Fruit fly (Drosophila melanogaster) whole organism, embryonic: ENCODE measurements around the gene kat-60L1.

Source experiments
- ATbp ChIP-seq: fragments of 200-800 bp; sonication (Bioruptor generic); optimal IDR thresholded peaks from 2 replicates; lab custom pipeline; 2017; ENCODE audit warnings: missing biosample characterization, mild to moderate bottlenecking, missing genetic modification characterization, missing genetic modification reagents
- Atf-2 ChIP-seq: fragments of 200-800 bp; sonication (Bioruptor generic); optimal IDR thresholded peaks from 2 replicates; lab custom pipeline; 2016; ENCODE audit warnings: missing biosample characterization, missing genetic modification characterization
- CG12155 ChIP-seq: fragments of 200-800 bp; sonication (Bioruptor generic); optimal IDR thresholded peaks from 3 replicates; lab custom pipeline; 2016; ENCODE audit warnings: missing biosample characterization, missing genetic modification characterization
- CG1233 ChIP-seq: fragments of 200-800 bp; sonication (Bioruptor generic); optimal IDR thresholded peaks from 4 replicates; lab custom pipeline; 2018; ENCODE audit warnings: missing biosample characterization, mild to moderate bottlenecking, missing genetic modification characterization
- CG12769 ChIP-seq: fragments of 200-800 bp; sonication (Bioruptor generic); optimal IDR thresholded peaks from 2 replicates; lab custom pipeline; 2019; ENCODE audit warnings: missing biosample characterization, mild to moderate bottlenecking, missing genetic modification characterization, moderate library complexity
- CG13296 ChIP-seq: fragments of 200-800 bp; sonication (Bioruptor generic); optimal IDR thresholded peaks from 3 replicates; lab custom pipeline; 2018; ENCODE audit warnings: missing biosample characterization, mild to moderate bottlenecking, missing genetic modification characterization
- CG16779 ChIP-seq: fragments of 200-800 bp; sonication (Bioruptor generic); IDR thresholded peaks from 2 replicates; pipeline ENCODE4 v1.3.6; 2022; ENCODE audit warnings: missing biosample characterization, missing genetic modification characterization
- CG17359 ChIP-seq: fragments of 200-800 bp; sonication (Bioruptor generic); optimal IDR thresholded peaks from 3 replicates; lab custom pipeline; 2018; ENCODE audit warnings: missing biosample characterization, mild to moderate bottlenecking, missing genetic modification characterization, moderate library complexity
- CG17612 ChIP-seq: fragments of 200-800 bp; sonication (Bioruptor generic); IDR thresholded peaks from 2 replicates; pipeline ENCODE4 v1.3.6; 2022; ENCODE audit warnings: missing biosample characterization, missing genetic modification characterization
- CG17802 ChIP-seq: fragments of 200-800 bp; sonication (Bioruptor generic); optimal IDR thresholded peaks from 2 replicates; lab custom pipeline; 2018; ENCODE audit warnings: missing biosample characterization, mild to moderate bottlenecking, missing genetic modification characterization, moderate library complexity
- CG2116 ChIP-seq: fragments of 200-800 bp; sonication (Bioruptor generic); optimal IDR thresholded peaks from 3 replicates; lab custom pipeline; 2018; ENCODE audit warnings: missing biosample characterization, mild to moderate bottlenecking, missing genetic modification characterization
- CG2129 ChIP-seq: fragments of 200-800 bp; sonication (Bioruptor generic); IDR thresholded peaks from 2 replicates; pipeline ENCODE4 v1.3.6; 2022; ENCODE audit warnings: missing biosample characterization, missing genetic modification characterization; ENCODE audit not compliant: partially characterized antibody
- CG2199 ChIP-seq: fragments of 200-800 bp; sonication (Bioruptor generic); IDR thresholded peaks from 3 replicates; pipeline ENCODE4 v1.3.6; 2022; ENCODE audit warnings: missing biosample characterization, missing genetic modification characterization
- CG2889 ChIP-seq: fragments of 200-800 bp; sonication (Bioruptor generic); IDR thresholded peaks from 3 replicates; pipeline ENCODE4 v1.3.6; 2022; ENCODE audit warnings: missing biosample characterization, missing genetic modification characterization
- CG34376 ChIP-seq: fragments of 200-800 bp; sonication (Bioruptor generic); optimal IDR thresholded peaks from 2 replicates; lab custom pipeline; 2018; ENCODE audit warnings: missing biosample characterization, mild to moderate bottlenecking, missing genetic modification characterization
- CG3995 ChIP-seq: fragments of 200-800 bp; sonication (Bioruptor generic); optimal IDR thresholded peaks from 3 replicates; lab custom pipeline; 2016; ENCODE audit warnings: missing biosample characterization, missing genetic modification characterization
- CG4282 ChIP-seq: fragments of 200-800 bp; sonication (Bioruptor generic); optimal IDR thresholded peaks from 2 replicates; lab custom pipeline; 2016; ENCODE audit warnings: missing biosample characterization, missing genetic modification characterization
- CG43689 ChIP-seq: fragments of 200-800 bp; sonication (Bioruptor generic); IDR thresholded peaks from 2 replicates; pipeline ENCODE4 v1.3.6; 2022; ENCODE audit warnings: missing biosample characterization, missing genetic modification characterization
- CG4424 ChIP-seq: fragments of 200-800 bp; sonication (Bioruptor generic); optimal IDR thresholded peaks from 3 replicates; lab custom pipeline; 2016; ENCODE audit warnings: missing biosample characterization, missing genetic modification characterization
- CG5953 ChIP-seq: fragments of 200-800 bp; sonication (Bioruptor generic); IDR thresholded peaks from 2 replicates; pipeline ENCODE4 v1.3.6; 2022; ENCODE audit warnings: missing biosample characterization, missing genetic modification characterization
- CG6765 ChIP-seq: fragments of 200-800 bp; sonication (Bioruptor generic); optimal IDR thresholded peaks from 3 replicates; lab custom pipeline; 2017; ENCODE audit warnings: missing biosample characterization, mild to moderate bottlenecking, missing genetic modification characterization
- CG6813 ChIP-seq: fragments of 200-800 bp; sonication (Bioruptor generic); optimal IDR thresholded peaks from 2 replicates; lab custom pipeline; 2017; ENCODE audit warnings: missing biosample characterization, missing genetic modification characterization, mild to moderate bottlenecking, moderate library complexity, missing genetic modification reagents
- CG7271 ChIP-seq: fragments of 200-800 bp; sonication (Bioruptor generic); optimal IDR thresholded peaks from 2 replicates; lab custom pipeline; 2018; ENCODE audit warnings: missing biosample characterization, mild to moderate bottlenecking, missing genetic modification characterization, moderate library complexity
- CG7745 ChIP-seq: fragments of 200-800 bp; sonication (Bioruptor generic); optimal IDR thresholded peaks from 2 replicates; lab custom pipeline; 2018; ENCODE audit warnings: missing biosample characterization, mild to moderate bottlenecking, missing genetic modification characterization, moderate library complexity
- CG8359 ChIP-seq: fragments of 200-800 bp; sonication (Bioruptor generic); optimal IDR thresholded peaks from 2 replicates; lab custom pipeline; 2017; ENCODE audit warnings: missing biosample characterization, mild to moderate bottlenecking, missing genetic modification characterization, borderline replicate concordance
- CHES-1-like ChIP-seq: fragments of 200-800 bp; sonication (Bioruptor generic); optimal IDR thresholded peaks from 2 replicates; lab custom pipeline; 2016; ENCODE audit warnings: missing biosample characterization, missing genetic modification characterization
- Doc3 ChIP-seq: fragments of 200-800 bp; sonication (Bioruptor generic); IDR thresholded peaks from 3 replicates; pipeline ENCODE4 v1.3.6; 2022; ENCODE audit warnings: missing biosample characterization, missing genetic modification characterization; ENCODE audit not compliant: partially characterized antibody
- ERR ChIP-seq: fragments of 200-800 bp; sonication (Bioruptor generic); optimal IDR thresholded peaks from 2 replicates; lab custom pipeline; 2016; ENCODE audit warnings: missing biosample characterization, missing genetic modification characterization
- Hr39 ChIP-seq: fragments of >200 bp; optimal IDR thresholded peaks from 2 replicates; lab custom pipeline; 2017
- Hsf ChIP-seq: fragments of 200-800 bp; sonication (Bioruptor generic); optimal IDR thresholded peaks from 3 replicates; lab custom pipeline; 2016; ENCODE audit warnings: missing biosample characterization, missing genetic modification characterization
- NC2β ChIP-seq: fragments of 200-800 bp; sonication (Bioruptor generic); optimal IDR thresholded peaks from 2 replicates; lab custom pipeline; 2016; ENCODE audit warnings: missing biosample characterization, missing genetic modification characterization
- PHDP ChIP-seq: fragments of 200-800 bp; sonication (Bioruptor generic); optimal IDR thresholded peaks from 3 replicates; lab custom pipeline; 2018; ENCODE audit warnings: missing biosample characterization, mild to moderate bottlenecking, missing genetic modification characterization, moderate library complexity
- Sox102F ChIP-seq: fragments of 200-800 bp; sonication (Bioruptor generic); optimal IDR thresholded peaks from 2 replicates; lab custom pipeline; 2018; ENCODE audit warnings: missing biosample characterization, mild to moderate bottlenecking, missing genetic modification characterization, moderate library complexity
- chinmo ChIP-seq: fragments of 200-800 bp; sonication (Bioruptor generic); IDR thresholded peaks from 4 replicates; pipeline ENCODE4 v1.3.6; 2022; ENCODE audit warnings: missing biosample characterization, missing genetic modification characterization; ENCODE audit not compliant: partially characterized antibody
- cwo ChIP-seq: fragments of 200-800 bp; sonication (Bioruptor generic); optimal IDR thresholded peaks from 3 replicates; lab custom pipeline; 2017; ENCODE audit warnings: missing biosample characterization, missing genetic modification characterization, mild to moderate bottlenecking, moderate library complexity, missing genetic modification reagents
- dan ChIP-seq: fragments of 200-800 bp; sonication (Bioruptor generic); IDR thresholded peaks from 2 replicates; pipeline ENCODE4 v1.3.6; 2022; ENCODE audit warnings: missing biosample characterization, missing genetic modification characterization
- ems ChIP-seq: fragments of 200-800 bp; sonication (Bioruptor generic); optimal IDR thresholded peaks from 3 replicates; lab custom pipeline; 2016; ENCODE audit warnings: missing biosample characterization, missing genetic modification characterization
- eyg ChIP-seq: fragments of 200-800 bp; sonication (Bioruptor generic); optimal IDR thresholded peaks from 3 replicates; lab custom pipeline; 2016; ENCODE audit warnings: missing biosample characterization, missing genetic modification characterization
- her ChIP-seq: fragments of 200-800 bp; sonication (Bioruptor generic); optimal IDR thresholded peaks from 2 replicates; lab custom pipeline; 2016; ENCODE audit warnings: missing biosample characterization, missing genetic modification characterization
- klu ChIP-seq: fragments of 200-800 bp; sonication (Bioruptor generic); IDR thresholded peaks from 2 replicates; pipeline ENCODE4 v1.3.6; 2022; ENCODE audit warnings: missing biosample characterization, missing genetic modification characterization
- lov ChIP-seq, 2 experiments: fragments of 200-800 bp in 1 of 2; fragments of >200 bp in 1 of 2; sonication (Bioruptor generic) in 1 of 2; IDR thresholded peaks in 1 of 2; optimal IDR thresholded peaks in 1 of 2; 2 replicates in 1 of 2; 3 replicates in 1 of 2; pipeline versions ENCODE4 v1.3.6 to Lab custom; 2017 to 2022; ENCODE audit warnings: missing biosample characterization in 1 of 2, missing genetic modification characterization in 1 of 2
- mirr ChIP-seq: fragments of 200-800 bp; sonication (Bioruptor generic); optimal IDR thresholded peaks from 3 replicates; lab custom pipeline; 2018; ENCODE audit warnings: missing biosample characterization, mild to moderate bottlenecking, missing genetic modification characterization
- otp ChIP-seq: fragments of 200-800 bp; sonication (Bioruptor generic); IDR thresholded peaks from 3 replicates; pipeline ENCODE4, ENCODE4 v1.3.6; 2022; ENCODE audit warnings: missing biosample characterization, missing genetic modification characterization
- pho ChIP-seq: fragments of 200-800 bp; sonication (Bioruptor generic); optimal IDR thresholded peaks from 2 replicates; lab custom pipeline; 2016; ENCODE audit warnings: missing biosample characterization, missing genetic modification characterization
- pum ChIP-seq: fragments of 200-800 bp; sonication (Bioruptor generic); optimal IDR thresholded peaks from 2 replicates; lab custom pipeline; 2016; ENCODE audit warnings: missing biosample characterization, missing genetic modification characterization
- unc-4 ChIP-seq: fragments of 200-800 bp; sonication (Bioruptor generic); IDR thresholded peaks from 2 replicates; pipeline ENCODE4 v1.3.6; 2022; ENCODE audit warnings: missing biosample characterization, missing genetic modification characterization; ENCODE audit not compliant: partially characterized antibody
- wdn ChIP-seq: fragments of 200-800 bp; sonication (Bioruptor generic); IDR thresholded peaks from 2 replicates; pipeline ENCODE4 v1.3.6; 2022; ENCODE audit warnings: missing biosample characterization, missing genetic modification characterization

The kat-60L1 gene

DNA sequence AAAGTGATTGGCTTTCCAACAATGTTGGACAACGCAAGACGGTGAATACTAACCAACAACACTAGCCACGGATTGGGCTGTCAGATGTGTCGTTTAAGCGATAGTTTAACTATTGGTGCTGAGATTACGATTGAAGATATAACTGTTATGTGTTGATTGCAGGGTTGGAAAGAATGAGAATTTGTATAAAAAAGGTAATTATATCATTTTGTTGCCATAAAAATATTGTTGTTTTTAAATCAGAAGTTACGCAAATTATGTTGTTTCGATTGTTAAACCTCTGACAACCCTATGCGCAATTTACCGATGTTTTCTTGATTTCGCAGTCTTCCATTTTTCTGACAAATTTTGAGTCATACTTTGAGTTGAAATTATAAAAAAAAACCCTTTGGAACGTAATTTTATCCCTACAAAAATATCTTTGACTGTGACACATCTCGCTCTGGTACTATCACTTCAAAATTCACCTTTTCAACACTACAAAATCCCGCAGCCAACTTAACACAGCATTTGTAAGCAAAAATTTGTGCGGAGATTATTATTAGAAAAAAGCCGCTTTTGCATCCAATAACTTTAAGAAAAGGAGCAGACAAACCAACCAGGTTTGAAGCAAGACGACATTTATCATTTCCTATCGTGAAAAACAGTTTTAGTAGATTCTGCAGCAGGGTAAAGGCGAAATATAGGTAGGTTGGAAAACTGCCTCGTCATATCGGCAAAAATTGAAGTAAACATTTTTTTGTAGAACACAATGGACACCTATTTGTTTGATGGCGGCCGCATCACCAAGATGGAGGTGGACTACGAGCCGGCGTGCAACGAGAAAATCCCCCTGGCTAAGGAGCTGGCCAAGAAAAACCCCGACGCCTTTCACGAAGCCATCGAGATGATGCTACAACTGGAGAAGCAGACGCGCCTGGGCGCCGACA is 7.7 kb downstream of the kat-60L1 start, which contains the start of the genes Hat1 and Rpn5 (continued):
- TF ChIP-seq CG2199 (GFP tag; lab: Robert Waterston, UW): no peak
- no peak for TF ChIP-seq CG7271
- TF ChIP-seq CG16779 (GFP tag; lab: Robert Waterston, UW): peak; percentile 46; the same call in 1 of the 2 replicates
- TF ChIP-seq ERR (GFP tag; lab: Kevin White, UChicago): peak; percentile 78
- peak; percentile 92 for TF ChIP-seq Atf-2 (GFP tag; lab: Kevin White, UChicago)
- TF ChIP-seq mirr: peak; percentile 23
- peak; percentile 52 for TF ChIP-seq CG13296
- TF ChIP-seq otp (GFP tag; lab: Robert Waterston, UW): 0 out of 3 replicates have a peak, but pooled peaks have one; percentile 9
- TF ChIP-seq eyg: peak; percentile 72
- TF ChIP-seq CG5953: no peak
- TF ChIP-seq her: peak; percentile 78
- TF ChIP-seq NC2β (GFP tag; lab: Kevin White, UChicago): peak; percentile 79
- TF ChIP-seq dan (GFP tag; lab: Robert Waterston, UW): 0 out of 2 replicates have a peak, but pooled peaks have one; percentile 38
- peak; percentile 64 for TF ChIP-seq Sox102F (GFP tag; lab: Kevin White, UChicago)
- TF ChIP-seq CG12769 (tag; lab: Kevin White, UChicago): no peak
- TF ChIP-seq CG34376 (GFP tag; lab: Kevin White, UChicago): peak; percentile 12
- peak; percentile 62 for TF ChIP-seq cwo (GFP tag; lab: Kevin White, UChicago)
- TF ChIP-seq PHDP (tag; lab: Kevin White, UChicago): peak; percentile 66
- peak; percentile 86 for TF ChIP-seq CG12155 (GFP tag; lab: Kevin White, UChicago)
- peak; percentile 33 for TF ChIP-seq CG17802 (tag; lab: Kevin White, UChicago)
- peak; percentile 91 for TF ChIP-seq CG4424 (GFP tag; lab: Kevin White, UChicago)
- TF ChIP-seq CG7745 (tag; lab: Kevin White, UChicago): no peak
- TF ChIP-seq CG1233 (GFP tag; lab: Kevin White, UChicago): peak; percentile 65
- TF ChIP-seq CG17612 (GFP tag; lab: Robert Waterston, UW): no peak
- TF ChIP-seq CG3995 (GFP tag; lab: Kevin White, UChicago): peak; percentile 93
- peak; percentile 48 for TF ChIP-seq ATbp
- TF ChIP-seq CG17359: peak; percentile 59
- peak; percentile 95 for TF ChIP-seq pho (GFP tag; lab: Kevin White, UChicago)
- no peak for TF ChIP-seq wdn
- TF ChIP-seq lov (optimal IDR thresholded peaks at IDR 0.05; lab: Kevin White, UChicago): no peak
- no peak for TF ChIP-seq lov (GFP tag; IDR thresholded peaks at IDR 0.05; lab: Robert Waterston, UW)
- TF ChIP-seq CG2889: peak; percentile 66; the same call in 2 of the 3 replicates
- TF ChIP-seq Hsf (GFP tag; lab: Kevin White, UChicago): peak; percentile 93
- peak; percentile 74; the same call in 1 of the 2 replicates for TF ChIP-seq klu (GFP tag; lab: Robert Waterston, UW)
- no peak for TF ChIP-seq chinmo (GFP tag; lab: Robert Waterston, UW)
- TF ChIP-seq CG6813 (GFP tag; lab: Kevin White, UChicago): no peak
- no peak for TF ChIP-seq Hr39 (lab: Kevin White, UChicago)
- peak; percentile 73 for TF ChIP-seq Doc3 (GFP tag; lab: Robert Waterston, UW)
- TF ChIP-seq CHES-1-like (GFP tag; lab: Kevin White, UChicago): peak; percentile 90
- peak; percentile 93 for TF ChIP-seq pum (GFP tag; lab: Kevin White, UChicago)
- peak; percentile 49 for TF ChIP-seq CG6765
- TF ChIP-seq CG43689 (GFP tag; lab: Robert Waterston, UW): no peak
- peak; percentile 91 for TF ChIP-seq CG4282 (GFP tag; lab: Kevin White, UChicago)
- no peak for TF ChIP-seq CG8359 (GFP tag; lab: Kevin White, UChicago)
- TF ChIP-seq CG2129 (GFP tag; lab: Robert Waterston, UW): peak; percentile 52
- TF ChIP-seq ems (GFP tag; lab: Kevin White, UChicago): peak; percentile 90
- TF ChIP-seq CG2116 (GFP tag; lab: Kevin White, UChicago): peak; percentile 75
- TF ChIP-seq unc-4 (GFP tag; lab: Robert Waterston, UW): peak; percentile 76; the same call in 1 of the 2 replicates
